Fruit fly (Drosophila melanogaster) whole organism, pupa: Measurements from ENCODE around the gene CG13607.

Source experiments
- CG10348 ChIP-seq: fragments of 200-800 bp; sonication (Bioruptor generic); IDR thresholded peaks from 2 replicates; pipeline ENCODE4 v1.3.6; 2022; ENCODE audit warnings: missing biosample characterization, missing genetic modification characterization
- CG12605 ChIP-seq: fragments of 200-800 bp; sonication (Bioruptor generic); IDR thresholded peaks from 2 replicates; pipeline ENCODE4 v1.3.6; 2022; ENCODE audit warnings: missing biosample characterization, missing genetic modification characterization
- CG13204 ChIP-seq: fragments of 200-800 bp; sonication (Bioruptor generic); optimal IDR thresholded peaks from 2 replicates; lab custom pipeline; 2018; ENCODE audit warnings: missing biosample characterization, mild to moderate bottlenecking, missing genetic modification characterization, moderate library complexity
- CG14655 ChIP-seq: fragments of 200-800 bp; sonication (Bioruptor generic); optimal IDR thresholded peaks from 3 replicates; lab custom pipeline; 2017; ENCODE audit warnings: mild to moderate bottlenecking, missing biosample characterization, missing genetic modification reagents, missing genetic modification characterization
- CG15710 ChIP-seq: fragments of 200-800 bp; sonication (Bioruptor generic); optimal IDR thresholded peaks from 2 replicates; lab custom pipeline; 2018; ENCODE audit warnings: missing biosample characterization, mild to moderate bottlenecking, missing genetic modification characterization, moderate library complexity
- CG17806 ChIP-seq: fragments of 200-800 bp; sonication (Bioruptor generic); optimal IDR thresholded peaks from 2 replicates; lab custom pipeline; 2018; ENCODE audit warnings: missing biosample characterization, mild to moderate bottlenecking, missing genetic modification characterization, moderate library complexity
- CG32121 ChIP-seq: fragments of 200-800 bp; sonication (Bioruptor generic); IDR thresholded peaks from 2 replicates; pipeline ENCODE4 v1.3.6; 2022; ENCODE audit warnings: missing biosample characterization, missing genetic modification characterization
- CG34367 ChIP-seq: fragments of 200-800 bp; sonication (Bioruptor generic); optimal IDR thresholded peaks from 2 replicates; lab custom pipeline; 2018; ENCODE audit warnings: missing biosample characterization, mild to moderate bottlenecking, missing genetic modification characterization
- CG4496 ChIP-seq: fragments of 200-800 bp; sonication (Bioruptor generic); IDR thresholded peaks from 3 replicates; pipeline ENCODE4 v1.3.6; 2022; ENCODE audit warnings: missing biosample characterization, missing genetic modification characterization
- CG8159 ChIP-seq: fragments of 200-800 bp; sonication (Bioruptor generic); optimal IDR thresholded peaks from 3 replicates; lab custom pipeline; 2018; ENCODE audit warnings: missing biosample characterization, mild to moderate bottlenecking, missing genetic modification characterization, moderate library complexity
- CG8301 ChIP-seq: fragments of 200-800 bp; sonication (Bioruptor generic); optimal IDR thresholded peaks from 2 replicates; lab custom pipeline; 2018; ENCODE audit warnings: missing biosample characterization, mild to moderate bottlenecking, missing genetic modification characterization
- CG9948 ChIP-seq: fragments of 200-800 bp; sonication (Bioruptor generic); optimal IDR thresholded peaks from 2 replicates; lab custom pipeline; 2018; ENCODE audit warnings: missing biosample characterization, mild to moderate bottlenecking, missing genetic modification characterization, moderate library complexity
- D1 ChIP-seq: fragments of 200-800 bp; sonication (Bioruptor generic); optimal IDR thresholded peaks from 2 replicates; lab custom pipeline; 2018; ENCODE audit warnings: missing biosample characterization, mild to moderate bottlenecking, missing genetic modification characterization, moderate library complexity
- EcR ChIP-seq: fragments of 200-800 bp; sonication (Bioruptor generic); optimal IDR thresholded peaks from 3 replicates; lab custom pipeline; 2019; ENCODE audit warnings: missing biosample characterization, missing genetic modification characterization, mild to moderate bottlenecking, moderate library complexity, missing genetic modification reagents
- Ets98B ChIP-seq: fragments of 200-800 bp; sonication (Bioruptor generic); IDR thresholded peaks from 2 replicates; pipeline ENCODE4 v1.3.6; 2022; ENCODE audit warnings: missing biosample characterization, missing genetic modification characterization
- Pif1A ChIP-seq: fragments of 200-800 bp; sonication (Bioruptor generic); optimal IDR thresholded peaks from 3 replicates; lab custom pipeline; 2016; ENCODE audit warnings: missing biosample characterization, missing genetic modification characterization
- Pif1B ChIP-seq: fragments of 200-800 bp; sonication (Bioruptor generic); optimal IDR thresholded peaks from 3 replicates; lab custom pipeline; 2016; ENCODE audit warnings: missing biosample characterization, missing genetic modification characterization
- Snoo ChIP-seq: fragments of 200-800 bp; sonication (Bioruptor generic); optimal IDR thresholded peaks from 3 replicates; lab custom pipeline; 2017; ENCODE audit warnings: missing biosample characterization, mild to moderate bottlenecking, missing genetic modification characterization, inconsistent platforms
- fd96Ca ChIP-seq: fragments of 200-800 bp; sonication (Bioruptor generic); IDR thresholded peaks from 3 replicates; pipeline ENCODE4 v1.3.6; 2022; ENCODE audit warnings: missing biosample characterization, missing genetic modification characterization
- gl ChIP-seq: fragments of 200-800 bp; sonication (Bioruptor generic); optimal IDR thresholded peaks from 2 replicates; lab custom pipeline; 2018; ENCODE audit warnings: missing biosample characterization, mild to moderate bottlenecking, missing genetic modification characterization
- rn ChIP-seq: fragments of 200-800 bp; sonication (Bioruptor generic); IDR thresholded peaks from 2 replicates; pipeline ENCODE4 v1.3.6; 2022; ENCODE audit warnings: missing biosample characterization, missing genetic modification characterization

CG13607 gene

dm6 chr3R:24073703-24074102, 42.4 kb downstream of the CG13607 start:
- TF ChIP-seq CG17806 (tag; lab: Kevin White, UChicago), result peak; percentile 32
- TF ChIP-seq CG10348 (GFP tag; lab: Robert Waterston, UW), result no peak
- TF ChIP-seq CG9948 (tag; lab: Kevin White, UChicago), result peak; percentile 33
- no peak for TF ChIP-seq CG8301 (tag; lab: Kevin White, UChicago)
- peak; percentile 28 for TF ChIP-seq Pif1A (GFP tag; lab: Kevin White, UChicago)
- TF ChIP-seq CG8159 (tag; lab: Kevin White, UChicago), result peak; percentile 56
- no peak for TF ChIP-seq CG12605
- peak; percentile 26 for TF ChIP-seq CG15710 (tag; lab: Kevin White, UChicago)
- TF ChIP-seq CG14655 (GFP tag; lab: Kevin White, UChicago), result peak; percentile 36
- TF ChIP-seq EcR (GFP tag; lab: Kevin White, UChicago), result no peak

DNA sequence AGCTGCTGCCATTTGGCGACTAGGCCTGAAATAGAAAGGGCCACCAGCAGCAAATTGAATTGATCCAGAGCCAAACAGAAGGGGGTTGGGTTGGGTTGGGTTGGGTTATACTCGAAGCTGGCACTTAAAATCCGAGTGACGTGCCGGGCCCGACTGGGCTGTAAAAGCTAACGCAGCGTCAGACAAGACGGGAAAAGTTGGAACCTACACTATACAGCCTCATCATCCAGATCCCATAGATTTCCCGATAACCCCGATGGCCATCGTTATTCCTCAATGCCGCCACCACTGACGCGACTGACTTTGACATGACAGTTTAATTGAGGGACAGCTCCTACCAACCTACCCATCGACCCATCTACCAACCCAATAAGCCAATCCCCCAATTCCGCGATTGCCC, 46.2 kb downstream of the CG13607 start:
- TF ChIP-seq EcR (GFP tag; lab: Kevin White, UChicago) (no peak), CG12605 (no peak), fd96Ca (GFP tag; lab: Robert Waterston, UW) (no peak), CG10348 (GFP tag; lab: Robert Waterston, UW) (no peak), Pif1B (GFP tag; lab: Kevin White, UChicago) (no peak), CG9948 (tag; lab: Kevin White, UChicago) (no peak), Snoo (tag; lab: Kevin White, UChicago) (no peak), CG4496 (GFP tag; lab: Robert Waterston, UW) (no peak), CG13204 (GFP tag; lab: Kevin White, UChicago) (no peak), Ets98B (no peak), gl (tag; lab: Kevin White, UChicago) (no peak), CG34367 (tag; lab: Kevin White, UChicago) (no peak), CG8301 (tag; lab: Kevin White, UChicago) (no peak), CG15710 (tag; lab: Kevin White, UChicago) (no peak), CG32121 (GFP tag; lab: Robert Waterston, UW) (no peak), rn (GFP tag; lab: Robert Waterston, UW) (no peak), CG8159 (tag; lab: Kevin White, UChicago) (no peak), D1 (tag; lab: Kevin White, UChicago) (no peak), CG17806 (tag; lab: Kevin White, UChicago) (no peak)

- TF ChIP-seq fd96Ca (GFP tag; lab: Robert Waterston, UW) (no peak), CG4496 (GFP tag; lab: Robert Waterston, UW) (no peak), CG34367 (tag; lab: Kevin White, UChicago) (no peak), CG15710 (tag; lab: Kevin White, UChicago) (no peak), rn (GFP tag; lab: Robert Waterston, UW) (no peak)
- TF ChIP-seq, all 21 proteins: peak for 0
These were observed 47.3 kb downstream of the CG13607 start for dm6 chr3R:24068830-24069229.

- TF ChIP-seq CG8159 (tag; lab: Kevin White, UChicago) (no peak), Pif1B (GFP tag; lab: Kevin White, UChicago) (no peak), rn (GFP tag; lab: Robert Waterston, UW) (no peak), CG15710 (tag; lab: Kevin White, UChicago) (no peak), gl (tag; lab: Kevin White, UChicago) (no peak), CG8301 (tag; lab: Kevin White, UChicago) (no peak), CG13204 (GFP tag; lab: Kevin White, UChicago) (no peak), Snoo (tag; lab: Kevin White, UChicago) (no peak), fd96Ca (GFP tag; lab: Robert Waterston, UW) (no peak), CG14655 (GFP tag; lab: Kevin White, UChicago) (no peak), Pif1A (GFP tag; lab: Kevin White, UChicago) (no peak)
These were observed 50.4 kb downstream of the CG13607 start for dm6 chr3R:24065718-24066117.
